Fruit fly (Drosophila melanogaster) whole organism, pupa: Measurements from ENCODE around the gene CHMP2B.

Experiments
- CG10348 ChIP-seq: fragments of 200-800 bp; sonication (Bioruptor generic); IDR thresholded peaks from 2 replicates; pipeline ENCODE4 v1.3.6; 2022; ENCODE audit warnings: missing biosample characterization, missing genetic modification characterization
- CG15710 ChIP-seq: fragments of 200-800 bp; sonication (Bioruptor generic); optimal IDR thresholded peaks from 2 replicates; lab custom pipeline; 2018; ENCODE audit warnings: missing biosample characterization, mild to moderate bottlenecking, missing genetic modification characterization, moderate library complexity
- CG17806 ChIP-seq: fragments of 200-800 bp; sonication (Bioruptor generic); optimal IDR thresholded peaks from 2 replicates; lab custom pipeline; 2018; ENCODE audit warnings: missing biosample characterization, mild to moderate bottlenecking, missing genetic modification characterization, moderate library complexity
- CG32121 ChIP-seq: fragments of 200-800 bp; sonication (Bioruptor generic); IDR thresholded peaks from 2 replicates; pipeline ENCODE4 v1.3.6; 2022; ENCODE audit warnings: missing biosample characterization, missing genetic modification characterization
- CG9948 ChIP-seq: fragments of 200-800 bp; sonication (Bioruptor generic); optimal IDR thresholded peaks from 2 replicates; lab custom pipeline; 2018; ENCODE audit warnings: missing biosample characterization, mild to moderate bottlenecking, missing genetic modification characterization, moderate library complexity
- rn ChIP-seq: fragments of 200-800 bp; sonication (Bioruptor generic); IDR thresholded peaks from 2 replicates; pipeline ENCODE4 v1.3.6; 2022; ENCODE audit warnings: missing biosample characterization, missing genetic modification characterization

dm6 chr3L:5102050-5102449 is 37.4 kb upstream of the CHMP2B start:
- TF ChIP-seq rn (GFP tag; lab: Robert Waterston, UW) (no peak), CG15710 (no peak), CG17806 (tag; lab: Kevin White, UChicago) (no peak), CG10348 (GFP tag; lab: Robert Waterston, UW) (no peak), CG32121 (GFP tag; lab: Robert Waterston, UW) (no peak), CG9948 (tag; lab: Kevin White, UChicago) (no peak)
